Fruit fly (Drosophila melanogaster): ENCODE data around the gene CG34051.

CG34051 gene

dm6 chr2L:19961585-19961984, 755 bp upstream of the CG34051 start, which contains the start of gene CG42866:
CG42866 (minus strand) TSS chr2L:19961685.
- TF ChIP-seq fd96Ca (GFP tag; IDR thresholded peaks at IDR 0.05), result no peak
- no peak for TF ChIP-seq gl (tag; optimal IDR thresholded peaks at IDR 0.05)
- TF ChIP-seq CG8159 (tag; optimal IDR thresholded peaks at IDR 0.05), result no peak
- TF ChIP-seq CG34367 (tag; optimal IDR thresholded peaks at IDR 0.05), result no peak
- no peak for TF ChIP-seq EcR (GFP tag; optimal IDR thresholded peaks at IDR 0.05)
- no peak for TF ChIP-seq Pif1A (GFP tag; optimal IDR thresholded peaks at IDR 0.05)
- TF ChIP-seq CG9948 (tag; optimal IDR thresholded peaks at IDR 0.05), result no peak
- TF ChIP-seq CG8301 (tag; optimal IDR thresholded peaks at IDR 0.05), result no peak
- TF ChIP-seq CG13204 (GFP tag; optimal IDR thresholded peaks at IDR 0.05), result no peak
- TF ChIP-seq CG14655 (GFP tag; optimal IDR thresholded peaks at IDR 0.05), result no peak
- no peak for TF ChIP-seq CG4496 (GFP tag; IDR thresholded peaks at IDR 0.05)
- TF ChIP-seq rn (GFP tag; IDR thresholded peaks at IDR 0.05), result no peak
- no peak for TF ChIP-seq CG32121 (GFP tag; IDR thresholded peaks at IDR 0.05)
- no peak for TF ChIP-seq D1 (tag; optimal IDR thresholded peaks at IDR 0.05)

- TF ChIP-seq Snoo (tag; optimal IDR thresholded peaks at IDR 0.05), result no peak
- no peak for TF ChIP-seq Ets98B (GFP tag; IDR thresholded peaks at IDR 0.05)
- no peak for TF ChIP-seq D1 (tag; optimal IDR thresholded peaks at IDR 0.05)
- TF ChIP-seq Pif1B (GFP tag; optimal IDR thresholded peaks at IDR 0.05), result no peak
These were observed 2.2 kb downstream of the CG34051 start, which contains the start of gene COX4 for dm6 chr2L:19958520-19959161. COX4 (plus strand) TSS chr2L:19958713.

dm6 chr2L:19952221-19952620, 8.6 kb downstream of the CG34051 start:
- TF ChIP-seq D1 (tag; optimal IDR thresholded peaks at IDR 0.05) (no peak), Pif1A (GFP tag; optimal IDR thresholded peaks at IDR 0.05) (no peak), rn (GFP tag; IDR thresholded peaks at IDR 0.05) (no peak), gl (tag; optimal IDR thresholded peaks at IDR 0.05) (no peak), CG13204 (GFP tag; optimal IDR thresholded peaks at IDR 0.05) (no peak)

dm6 chr2L:19951543-19952163, 9.2 kb downstream of the CG34051 start:
- TF ChIP-seq CG34367 (tag; optimal IDR thresholded peaks at IDR 0.05) (no peak), CG17806 (tag; optimal IDR thresholded peaks at IDR 0.05) (no peak), CG10348 (GFP tag; IDR thresholded peaks at IDR 0.05) (no peak)

dm6 chr2L:19949600-19949999, 11.2 kb downstream of the CG34051 start:
- no peak for TF ChIP-seq CG9948 (tag; optimal IDR thresholded peaks at IDR 0.05)
- no peak for TF ChIP-seq CG8301 (tag; optimal IDR thresholded peaks at IDR 0.05)
- no peak for TF ChIP-seq CG34367 (tag; optimal IDR thresholded peaks at IDR 0.05)
- no peak for TF ChIP-seq CG4496 (GFP tag; IDR thresholded peaks at IDR 0.05)
- no peak for TF ChIP-seq rn (GFP tag; IDR thresholded peaks at IDR 0.05)
- no peak for TF ChIP-seq CG32121 (GFP tag; IDR thresholded peaks at IDR 0.05)
- no peak for TF ChIP-seq CG17806 (tag; optimal IDR thresholded peaks at IDR 0.05)
- no peak for TF ChIP-seq CG13204 (GFP tag; optimal IDR thresholded peaks at IDR 0.05)
- no peak for TF ChIP-seq EcR (GFP tag; optimal IDR thresholded peaks at IDR 0.05)

- no peak for TF ChIP-seq fd96Ca (GFP tag; IDR thresholded peaks at IDR 0.05)
- no peak for TF ChIP-seq rn (GFP tag; IDR thresholded peaks at IDR 0.05)
- no peak for TF ChIP-seq CG9948 (tag; optimal IDR thresholded peaks at IDR 0.05)
- TF ChIP-seq Pif1A (GFP tag; optimal IDR thresholded peaks at IDR 0.05), result no peak
- TF ChIP-seq CG12605 (GFP tag; IDR thresholded peaks at IDR 0.05), result no peak
- no peak for TF ChIP-seq CG17806 (tag; optimal IDR thresholded peaks at IDR 0.05)
- TF ChIP-seq CG32121 (GFP tag; IDR thresholded peaks at IDR 0.05), result no peak
These were observed 12.8 kb downstream of the CG34051 start for dm6 chr2L:19947992-19948524.

dm6 chr2L:19944309-19945172, 16.3 kb downstream of the CG34051 start:
- TF ChIP-seq EcR (GFP tag; optimal IDR thresholded peaks at IDR 0.05), result peak; percentile 42
- TF ChIP-seq fd96Ca (GFP tag; IDR thresholded peaks at IDR 0.05), result no peak

Measured in whole organism, pupa.